Worm (Caenorhabditis elegans) whole organism, midembryonic: Measurements from ENCODE around the gene osta-2.

ENCODE experiments used
- T22C8.4 ChIP-seq: fragments of 200-800 bp; sonication (Bioruptor generic); IDR thresholded peaks from 2 replicates; pipeline ENCODE4 v1.3.6; 2022; ENCODE audit warnings: missing genetic modification characterization, missing compliant biosample characterization
- cog-1 ChIP-seq: sonication (generic microtip); optimal IDR thresholded peaks from 2 replicates; lab custom pipeline; 2016; ENCODE audit warnings: missing genetic modification characterization, missing compliant biosample characterization
- flt-1 ChIP-seq: fragments of 200-800 bp; sonication (Bioruptor generic); IDR thresholded peaks from 2 replicates; pipeline ENCODE4 v1.3.6; 2022; ENCODE audit warnings: missing genetic modification characterization, missing compliant biosample characterization
- klf-2 ChIP-seq: fragments of 200-800 bp; sonication (Bioruptor generic); conservative IDR thresholded peaks from 2 replicates; pipeline ENCODE4 v1.3.6; 2022; ENCODE audit warnings: missing genetic modification reagents, missing genetic modification characterization, missing compliant biosample characterization
- med-1 ChIP-seq: sonication (generic microtip); optimal IDR thresholded peaks from 2 replicates; lab custom pipeline; 2017; ENCODE audit warnings: missing genetic modification characterization, mild to moderate bottlenecking, missing compliant biosample characterization, antibody characterized with exemption, missing genetic modification reagents; ENCODE audit not compliant: insufficient read depth
- ref-1 ChIP-seq: fragments of 200-800 bp; sonication (Bioruptor generic); conservative IDR thresholded peaks from 2 replicates; pipeline ENCODE4 v1.3.6; 2022; ENCODE audit warnings: missing genetic modification reagents, missing genetic modification characterization, missing compliant biosample characterization
- tab-1 ChIP-seq: fragments of 200-800 bp; sonication (Bioruptor generic); IDR thresholded peaks from 2 replicates; pipeline ENCODE4 v1.3.6; 2022; ENCODE audit warnings: missing genetic modification characterization, missing compliant biosample characterization
- ztf-23 ChIP-seq: fragments of 200-800 bp; sonication (Bioruptor generic); IDR thresholded peaks from 2 replicates; pipeline ENCODE4 v1.3.6; 2022; ENCODE audit warnings: missing genetic modification reagents, missing genetic modification characterization, missing compliant biosample characterization
- ztf-29 ChIP-seq: fragments of 200-800 bp; sonication (Bioruptor generic); IDR thresholded peaks from 2 replicates; pipeline ENCODE4 v1.3.6; 2022; ENCODE audit warnings: missing genetic modification reagents, missing genetic modification characterization, missing compliant biosample characterization

osta-2 gene

DNA sequence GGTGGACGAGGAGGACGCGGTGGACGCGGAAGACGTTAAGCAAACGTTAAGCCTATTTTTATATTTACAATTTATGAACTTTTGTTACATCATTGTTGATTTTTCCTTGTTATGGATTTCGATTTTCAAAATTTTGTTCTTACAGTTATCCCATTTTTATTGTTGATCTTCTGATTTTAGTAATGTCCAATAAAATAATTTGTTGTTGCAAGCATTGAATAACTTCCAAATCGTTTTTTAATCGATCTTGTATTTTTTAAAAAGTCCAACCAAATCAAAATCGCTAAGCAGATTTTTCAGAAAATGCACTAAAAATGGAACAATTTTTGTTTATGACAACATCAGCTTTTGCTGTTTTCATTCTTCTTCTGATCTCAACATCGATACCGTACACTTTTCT is 10.3 kb downstream of the osta-2 start, which contains the start of gene zipt-3:
zipt-3 (plus strand) TSS at position 301 of the 400 bp plus-strand sequence.
- no peak for TF ChIP-seq med-1 (GFP tag; lab: Kevin White, UChicago)
- TF ChIP-seq ref-1 (GFP tag; lab: Robert Waterston, UW) = no peak
- TF ChIP-seq tab-1 (GFP tag; lab: Robert Waterston, UW) = no peak
- TF ChIP-seq ztf-29 (GFP tag; lab: Robert Waterston, UW) = no peak
- no peak for TF ChIP-seq cog-1
- TF ChIP-seq klf-2 = no peak
- TF ChIP-seq ztf-23 (GFP tag; lab: Robert Waterston, UW) = no peak
- TF ChIP-seq flt-1 (GFP tag; lab: Robert Waterston, UW) = no peak
- no peak for TF ChIP-seq T22C8.4

- no peak for TF ChIP-seq cog-1
These were observed 12.4 kb downstream of the osta-2 start, which contains the start of gene damt-1 for ce11 chrII:5719848-5720247. damt-1 (plus strand) TSS chrII:5720148.

- no peak for TF ChIP-seq med-1 (GFP tag; lab: Kevin White, UChicago)
- TF ChIP-seq klf-2 = no peak
- TF ChIP-seq T22C8.4 = no peak
- no peak for TF ChIP-seq flt-1 (GFP tag; lab: Robert Waterston, UW)
- no peak for TF ChIP-seq ztf-29 (GFP tag; lab: Robert Waterston, UW)
- no peak for TF ChIP-seq ref-1 (GFP tag; lab: Robert Waterston, UW)
- TF ChIP-seq tab-1 (GFP tag; lab: Robert Waterston, UW) = no peak
- TF ChIP-seq cog-1 = no peak
- no peak for TF ChIP-seq ztf-23 (GFP tag; lab: Robert Waterston, UW)
These were observed 17.6 kb downstream of the osta-2 start for ce11 chrII:5725094-5725493.

- no peak for TF ChIP-seq flt-1 (GFP tag; lab: Robert Waterston, UW)
- TF ChIP-seq tab-1 (GFP tag; lab: Robert Waterston, UW) = no peak
- no peak for TF ChIP-seq T22C8.4
- TF ChIP-seq ztf-29 (GFP tag; lab: Robert Waterston, UW) = no peak
- TF ChIP-seq ref-1 (GFP tag; lab: Robert Waterston, UW) = no peak
- no peak for TF ChIP-seq ztf-23 (GFP tag; lab: Robert Waterston, UW)
- no peak for TF ChIP-seq klf-2
- TF ChIP-seq cog-1 = no peak
- TF ChIP-seq med-1 (GFP tag; lab: Kevin White, UChicago) = no peak
These were observed 20.2 kb downstream of the osta-2 start, which contains the start of gene rab-3 for ce11 chrII:5727707-5728106. rab-3 (minus strand) TSS chrII:5727853.

DNA sequence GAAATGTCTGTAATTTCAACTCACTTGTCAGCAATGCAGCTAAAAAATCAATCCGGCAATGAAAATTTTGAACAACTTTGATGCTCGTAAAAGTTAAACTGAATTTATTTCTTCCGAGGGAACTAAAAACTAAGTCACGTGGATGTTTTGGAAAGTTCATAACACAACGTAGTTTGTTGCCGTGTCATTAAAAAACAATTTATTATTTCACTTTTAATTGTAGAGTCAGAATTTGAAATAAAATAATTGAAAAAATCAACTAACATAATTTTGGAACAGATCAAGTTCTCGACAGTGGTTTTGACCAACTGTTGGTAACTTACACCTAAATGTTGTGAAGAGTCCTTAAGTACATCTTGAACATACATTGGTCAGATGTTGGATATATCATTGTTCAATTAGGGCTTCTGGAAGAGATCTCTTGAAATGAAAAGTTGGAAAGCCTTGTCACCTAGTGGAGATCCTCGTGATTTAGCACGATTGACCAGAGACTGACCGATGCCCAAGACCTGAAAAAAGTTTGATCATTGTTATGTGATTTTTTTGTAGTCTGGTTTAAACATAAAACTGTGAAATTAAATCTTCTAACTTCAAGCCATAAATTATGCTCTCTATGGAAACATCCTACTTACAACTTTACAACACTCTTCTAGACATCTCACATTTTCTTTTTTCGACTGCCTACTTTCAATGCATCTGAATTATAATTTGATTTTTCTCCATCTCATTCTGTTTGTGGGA is 23.0 kb downstream of the osta-2 start, which contains the start of the genes C18A3.7 and C18A3.11:
C18A3.7 (minus strand) TSS at position 101 of the 741 bp plus-strand sequence.
C18A3.11 (plus strand) TSS at position 691 of the 741 bp plus-strand sequence.
- TF ChIP-seq klf-2 (no peak), tab-1 (GFP tag; lab: Robert Waterston, UW) (no peak), flt-1 (GFP tag; lab: Robert Waterston, UW) (no peak), med-1 (GFP tag; lab: Kevin White, UChicago) (no peak), ztf-29 (GFP tag; lab: Robert Waterston, UW) (no peak), T22C8.4 (no peak), ref-1 (GFP tag; lab: Robert Waterston, UW) (no peak), ztf-23 (GFP tag; lab: Robert Waterston, UW) (no peak), cog-1 (no peak)

DNA sequence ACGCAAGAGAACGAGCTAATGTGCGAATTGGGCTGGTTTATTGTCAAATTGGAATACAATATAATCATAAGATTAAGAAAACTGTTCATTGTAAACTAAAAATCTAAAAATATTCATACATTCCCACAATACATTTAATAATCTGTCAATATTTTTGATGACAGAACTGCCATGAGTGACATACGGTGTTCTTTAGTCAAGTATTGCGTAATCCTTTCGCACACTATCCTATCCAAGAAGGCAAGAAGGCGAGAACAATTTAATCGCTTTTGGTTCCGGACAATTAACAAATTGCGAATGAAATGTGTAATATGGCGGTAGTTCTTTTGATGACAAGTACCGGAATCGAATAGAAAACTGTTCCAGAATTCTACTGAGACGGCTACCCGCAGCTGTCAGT is 27.4 kb downstream of the osta-2 start:
- TF ChIP-seq tab-1 (GFP tag; lab: Robert Waterston, UW) = no peak
- no peak for TF ChIP-seq med-1 (GFP tag; lab: Kevin White, UChicago)
- no peak for TF ChIP-seq ref-1 (GFP tag; lab: Robert Waterston, UW)
- TF ChIP-seq klf-2 = no peak
- TF ChIP-seq ztf-29 (GFP tag; lab: Robert Waterston, UW) = no peak
- TF ChIP-seq flt-1 (GFP tag; lab: Robert Waterston, UW) = no peak
- TF ChIP-seq cog-1 = no peak
- no peak for TF ChIP-seq T22C8.4
- TF ChIP-seq ztf-23 (GFP tag; lab: Robert Waterston, UW) = no peak

- TF ChIP-seq klf-2 = no peak
- TF ChIP-seq T22C8.4 = no peak
- TF ChIP-seq flt-1 (GFP tag; lab: Robert Waterston, UW) = no peak
- no peak for TF ChIP-seq tab-1 (GFP tag; lab: Robert Waterston, UW)
These were observed 28.3 kb downstream of the osta-2 start for ce11 chrII:5735744-5736143.

DNA sequence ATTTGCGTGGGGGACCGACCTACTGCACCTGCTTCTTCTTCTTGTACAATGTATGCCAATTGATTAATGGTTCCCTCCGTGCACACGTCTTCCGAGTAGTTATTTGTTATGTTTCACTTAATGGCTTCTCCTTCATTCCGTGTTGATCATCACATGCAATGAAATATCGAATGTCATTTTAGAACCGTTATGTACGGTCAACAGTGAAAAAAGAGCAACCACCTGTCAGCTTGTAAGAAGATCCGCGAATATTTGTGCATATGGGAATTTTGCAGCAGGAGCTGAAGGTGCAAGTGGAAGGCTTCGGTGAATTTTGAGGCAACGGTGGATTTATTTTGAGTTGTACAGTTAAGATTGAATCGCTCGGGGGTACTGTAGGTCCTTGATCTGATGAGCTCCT is 29.1 kb downstream of the osta-2 start:
- no peak for TF ChIP-seq tab-1 (GFP tag; lab: Robert Waterston, UW)
- no peak for TF ChIP-seq T22C8.4
- no peak for TF ChIP-seq cog-1
- TF ChIP-seq med-1 (GFP tag; lab: Kevin White, UChicago) = no peak
- TF ChIP-seq ztf-29 (GFP tag; lab: Robert Waterston, UW) = no peak
- no peak for TF ChIP-seq ztf-23 (GFP tag; lab: Robert Waterston, UW)
- TF ChIP-seq flt-1 (GFP tag; lab: Robert Waterston, UW) = no peak
- no peak for TF ChIP-seq ref-1 (GFP tag; lab: Robert Waterston, UW)
- TF ChIP-seq klf-2 = no peak

ce11 chrII:5738795-5739194 is 31.3 kb downstream of the osta-2 start, which contains the start of gene hlh-14:
hlh-14 (minus strand) TSS chrII:5738895.
- no peak for TF ChIP-seq med-1 (GFP tag; lab: Kevin White, UChicago)
- no peak for TF ChIP-seq flt-1 (GFP tag; lab: Robert Waterston, UW)
- TF ChIP-seq cog-1 = no peak
- no peak for TF ChIP-seq ref-1 (GFP tag; lab: Robert Waterston, UW)
- TF ChIP-seq tab-1 (GFP tag; lab: Robert Waterston, UW) = no peak
- TF ChIP-seq klf-2 = no peak
- no peak for TF ChIP-seq ztf-29 (GFP tag; lab: Robert Waterston, UW)
- no peak for TF ChIP-seq ztf-23 (GFP tag; lab: Robert Waterston, UW)
- no peak for TF ChIP-seq T22C8.4
